Worm (Caenorhabditis elegans) whole organism, L1 larva: ENCODE results near the gene C16C8.5.

Experiments
- C16A3.4 ChIP-seq: fragments of 150-350 bp; optimal IDR thresholded peaks from 2 replicates; lab custom pipeline; 2014; ENCODE audit warnings: missing biosample characterization, missing genetic modification characterization
- C34B4.2 ChIP-seq: sonication (generic microtip); optimal IDR thresholded peaks from 2 replicates; lab custom pipeline; 2017; ENCODE audit warnings: mild to moderate bottlenecking, missing genetic modification characterization, missing compliant biosample characterization
- F16B12.6 ChIP-seq: fragments of 150-350 bp; optimal IDR thresholded peaks from 2 replicates; lab custom pipeline; 2014; ENCODE audit warnings: missing biosample characterization, missing genetic modification characterization
- blmp-1 ChIP-seq: fragments of 150-350 bp; optimal IDR thresholded peaks from 2 replicates; lab custom pipeline; 2014; ENCODE audit warnings: missing biosample characterization, missing genetic modification characterization
- ceh-63 ChIP-seq: fragments of 200-800 bp; sonication (Bioruptor generic); optimal IDR thresholded peaks from 2 replicates; lab custom pipeline; 2018; ENCODE audit warnings: mild to moderate bottlenecking, missing genetic modification characterization, missing compliant biosample characterization
- ceh-8 ChIP-seq: fragments of 200-800 bp; sonication (Bioruptor generic); optimal IDR thresholded peaks from 2 replicates; lab custom pipeline; 2018; ENCODE audit warnings: mild to moderate bottlenecking, missing genetic modification characterization, moderate library complexity, missing compliant biosample characterization
- ceh-82 ChIP-seq, 3 experiments: fragments of 150-350 bp in 1 of 3; sonication (generic microtip) in 2 of 3; optimal IDR thresholded peaks; 2 replicates each; lab custom pipeline; 2014 to 2017; ENCODE audit warnings: missing biosample characterization in 3 of 3, missing genetic modification characterization in 3 of 3
- ceh-90 ChIP-seq: sonication (generic microtip); optimal IDR thresholded peaks from 2 replicates; lab custom pipeline; 2016; ENCODE audit warnings: missing genetic modification characterization, missing compliant biosample characterization
- ces-1 ChIP-seq: fragments of 150-350 bp; optimal IDR thresholded peaks from 2 replicates; lab custom pipeline; 2014; ENCODE audit warnings: missing biosample characterization, missing genetic modification reagents, missing genetic modification characterization
- dpl-1 ChIP-seq, 3 experiments: fragments of 150-350 bp in 2 of 3; sonication (generic microtip) in 1 of 3; optimal IDR thresholded peaks; 2 replicates each; lab custom pipeline; 2014 to 2017; ENCODE audit warnings: missing biosample characterization in 3 of 3, missing genetic modification characterization in 3 of 3, missing genetic modification reagents in 3 of 3
- dsc-1 ChIP-seq: sonication (generic microtip); optimal IDR thresholded peaks from 2 replicates; lab custom pipeline; 2016; ENCODE audit warnings: mild to moderate bottlenecking, missing genetic modification characterization, missing compliant biosample characterization
- efl-3 ChIP-seq: fragments of 200-800 bp; sonication (Bioruptor generic); optimal IDR thresholded peaks from 2 replicates; lab custom pipeline; 2018; ENCODE audit warnings: mild to moderate bottlenecking, missing genetic modification characterization, missing compliant biosample characterization
- egl-13 ChIP-seq: sonication (generic microtip); optimal IDR thresholded peaks from 2 replicates; lab custom pipeline; 2016; ENCODE audit warnings: missing genotype, missing genetic modification reagents, missing genetic modification characterization, missing compliant biosample characterization
- elt-2 ChIP-seq: sonication (generic microtip); optimal IDR thresholded peaks from 2 replicates; lab custom pipeline; 2016; ENCODE audit warnings: missing genetic modification characterization, mild to moderate bottlenecking, inconsistent platforms, missing compliant biosample characterization, missing genetic modification reagents
- elt-3 ChIP-seq, 6 experiments: fragments of 150-350 bp in 1 of 6; sonication (generic microtip); optimal IDR thresholded peaks; 2 replicates each; lab custom pipeline; 2017 to 2018; ENCODE audit warnings: missing biosample characterization in 6 of 6, missing genetic modification characterization in 6 of 6, inconsistent platforms in 1 of 6
- fkh-4 ChIP-seq: sonication (generic microtip); optimal IDR thresholded peaks from 2 replicates; lab custom pipeline; 2016; ENCODE audit warnings: missing compliant biosample characterization, missing genetic modification characterization, borderline replicate concordance
- fkh-8 ChIP-seq: sonication (generic microtip); optimal IDR thresholded peaks from 2 replicates; lab custom pipeline; 2016; ENCODE audit warnings: mild to moderate bottlenecking, missing genetic modification characterization, missing compliant biosample characterization
- grh-1 ChIP-seq: fragments of 200-800 bp; sonication (Bioruptor generic); IDR thresholded peaks from 2 replicates; pipeline ENCODE4 v1.3.6; 2022; ENCODE audit warnings: missing genetic modification reagents, missing genetic modification characterization, missing compliant biosample characterization
- hlh-4 ChIP-seq: sonication (generic microtip); optimal IDR thresholded peaks from 2 replicates; lab custom pipeline; 2016; ENCODE audit warnings: mild to moderate bottlenecking, missing genetic modification characterization, missing compliant biosample characterization
- hpl-2 ChIP-seq: fragments of 150-350 bp; optimal IDR thresholded peaks from 2 replicates; lab custom pipeline; 2014; ENCODE audit warnings: missing biosample characterization, missing genetic modification reagents, missing genetic modification characterization
- isw-1 ChIP-seq: fragments of 200-800 bp; sonication (Bioruptor generic); IDR thresholded peaks from 2 replicates; pipeline ENCODE4 v1.3.6; 2022; ENCODE audit warnings: missing genetic modification characterization, missing compliant biosample characterization
- lin-13 ChIP-seq: fragments of 150-350 bp; optimal IDR thresholded peaks from 2 replicates; lab custom pipeline; 2014; ENCODE audit warnings: missing biosample characterization, missing genetic modification reagents, missing genetic modification characterization
- lin-15B ChIP-seq: fragments of 150-350 bp; sonication (generic microtip); optimal IDR thresholded peaks from 3 replicates; lab custom pipeline; 2014; ENCODE audit warnings: missing biosample characterization, missing genetic modification characterization
- lir-3 ChIP-seq: sonication (generic microtip); optimal IDR thresholded peaks from 2 replicates; lab custom pipeline; 2016; ENCODE audit warnings: mild to moderate bottlenecking, missing genetic modification characterization, moderate library complexity, missing compliant biosample characterization; ENCODE audit not compliant: poor library complexity
- nhr-11 ChIP-seq: fragments of 150-350 bp; optimal IDR thresholded peaks from 2 replicates; lab custom pipeline; 2014; ENCODE audit warnings: missing biosample characterization, missing genetic modification characterization
- nhr-19 ChIP-seq: fragments of 200-800 bp; sonication (Bioruptor generic); conservative IDR thresholded peaks from 2 replicates; pipeline ENCODE4 v1.3.6; 2022; ENCODE audit warnings: missing genetic modification characterization, missing compliant biosample characterization
- nhr-20 ChIP-seq: sonication (generic microtip); optimal IDR thresholded peaks from 2 replicates; lab custom pipeline; 2016; ENCODE audit warnings: mild to moderate bottlenecking, missing genetic modification characterization, missing compliant biosample characterization
- nhr-28 ChIP-seq: fragments of 150-350 bp; optimal IDR thresholded peaks from 2 replicates; lab custom pipeline; 2014; ENCODE audit warnings: missing biosample characterization, missing genetic modification characterization
- nhr-47 ChIP-seq: sonication (generic microtip); optimal IDR thresholded peaks from 2 replicates; lab custom pipeline; 2016; ENCODE audit warnings: mild to moderate bottlenecking, missing genetic modification characterization, moderate library complexity, missing compliant biosample characterization
- nhr-71 ChIP-seq: sonication (generic microtip); optimal IDR thresholded peaks from 2 replicates; lab custom pipeline; 2016; ENCODE audit warnings: mild to moderate bottlenecking, missing genetic modification characterization, moderate library complexity, missing compliant biosample characterization
- nhr-77 ChIP-seq: fragments of 150-350 bp; optimal IDR thresholded peaks from 2 replicates; lab custom pipeline; 2014; ENCODE audit warnings: missing biosample characterization, missing genetic modification characterization
- nhr-90 ChIP-seq: sonication (generic microtip); optimal IDR thresholded peaks from 2 replicates; lab custom pipeline; 2016; ENCODE audit warnings: mild to moderate bottlenecking, missing genetic modification characterization, missing compliant biosample characterization; ENCODE audit not compliant: poor library complexity
- pqm-1 ChIP-seq: sonication (generic microtip); optimal IDR thresholded peaks from 3 replicates; lab custom pipeline; 2017; ENCODE audit warnings: missing biosample characterization, missing genetic modification characterization
- rnt-1 ChIP-seq: sonication (generic microtip); optimal IDR thresholded peaks from 2 replicates; lab custom pipeline; 2016; ENCODE audit warnings: mild to moderate bottlenecking, missing genetic modification characterization, moderate library complexity, missing compliant biosample characterization
- snpc-4 ChIP-seq: fragments of 150-350 bp; optimal IDR thresholded peaks from 2 replicates; lab custom pipeline; 2014; ENCODE audit warnings: missing biosample characterization, missing genetic modification characterization
- sox-4 ChIP-seq: sonication (generic microtip); optimal IDR thresholded peaks from 2 replicates; lab custom pipeline; 2016; ENCODE audit warnings: missing genetic modification characterization, missing compliant biosample characterization
- sup-37 ChIP-seq: fragments of 200-800 bp; sonication (Bioruptor generic); optimal IDR thresholded peaks from 2 replicates; lab custom pipeline; 2018; ENCODE audit warnings: mild to moderate bottlenecking, missing genetic modification characterization, missing compliant biosample characterization
- tbx-2 ChIP-seq: sonication (generic microtip); optimal IDR thresholded peaks from 2 replicates; lab custom pipeline; 2016; ENCODE audit warnings: missing genetic modification characterization, missing compliant biosample characterization
- tlp-1 ChIP-seq: fragments of 150-350 bp; optimal IDR thresholded peaks from 2 replicates; lab custom pipeline; 2014; ENCODE audit warnings: missing biosample characterization, missing genetic modification characterization
- unc-130 ChIP-seq: fragments of 150-350 bp; optimal IDR thresholded peaks from 2 replicates; lab custom pipeline; 2017; ENCODE audit warnings: missing biosample characterization, missing genetic modification characterization, inconsistent platforms
- unc-30 ChIP-seq: sonication (generic microtip); optimal IDR thresholded peaks from 2 replicates; lab custom pipeline; 2017; ENCODE audit warnings: missing biosample characterization, missing genetic modification characterization
- unc-86 ChIP-seq: sonication (generic microtip); optimal IDR thresholded peaks from 2 replicates; lab custom pipeline; 2016; ENCODE audit warnings: missing genetic modification characterization, missing compliant biosample characterization
- unc-98 ChIP-seq: fragments of 200-800 bp; sonication (Bioruptor generic); IDR thresholded peaks from 2 replicates; pipeline ENCODE4 v1.3.6; 2022; ENCODE audit warnings: missing genetic modification characterization, missing compliant biosample characterization
- vab-15 ChIP-seq: sonication (generic microtip); optimal IDR thresholded peaks from 2 replicates; lab custom pipeline; 2017; ENCODE audit warnings: missing genotype, mild to moderate bottlenecking, missing genetic modification characterization, missing compliant biosample characterization
- xbp-1 ChIP-seq: sonication (generic microtip); optimal IDR thresholded peaks from 2 replicates; lab custom pipeline; 2016; ENCODE audit warnings: missing genetic modification characterization, missing compliant biosample characterization
- ztf-11 ChIP-seq, 2 experiments: sonication (generic microtip); optimal IDR thresholded peaks; 2 replicates each; lab custom pipeline; 2016 to 2017; ENCODE audit warnings: missing genetic modification characterization in 2 of 2, missing biosample characterization in 1 of 2, missing compliant biosample characterization in 1 of 2

Gene C16C8.5

DNA sequence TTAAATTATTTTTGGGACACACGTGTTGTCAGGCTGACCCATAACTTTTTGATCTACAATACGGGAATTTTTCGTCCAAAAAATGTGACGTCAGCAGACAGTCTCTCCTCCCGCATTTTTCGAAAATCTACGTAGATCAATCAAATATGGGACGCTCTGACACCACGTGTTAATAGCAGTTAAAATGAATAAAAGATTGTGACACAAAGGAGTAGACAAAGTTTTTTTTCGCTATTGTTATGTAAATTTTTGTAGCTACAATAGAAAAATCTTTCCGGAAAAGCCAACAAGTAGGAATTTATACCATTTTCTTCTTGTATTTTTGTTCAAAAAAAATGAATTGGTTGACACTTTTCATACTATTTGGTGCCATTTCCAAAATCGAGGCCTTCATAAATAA lies 3.8 kb downstream of the C16C8.5 start, which contains the start of gene C16C8.27:
TSS of gene C16C8.27 (plus strand) at position 301 of the 400 bp plus-strand sequence.
- TF ChIP-seq nhr-90 (no peak), lin-13 (GFP tag; lab: Kevin White, UChicago) (no peak), sup-37 (no peak), unc-98 (GFP tag; lab: Robert Waterston, UW) (no peak), C16A3.4 (tag; lab: Kevin White, UChicago) (no peak)

DNA sequence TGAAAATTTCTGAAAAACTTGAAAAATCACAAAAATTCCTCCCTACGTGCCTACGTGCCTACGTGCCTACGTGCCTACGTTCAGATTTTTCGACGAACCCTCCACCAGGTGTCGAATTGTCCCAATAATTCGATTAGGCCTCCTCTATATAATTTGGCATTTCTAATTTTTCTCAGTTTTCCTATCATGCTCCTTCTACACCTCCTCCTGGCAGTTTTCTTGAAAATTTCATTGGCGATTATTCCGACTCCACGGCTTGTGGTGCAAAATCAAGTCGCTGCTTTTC lies 4.6 kb downstream of the C16C8.5 start, which contains the start of gene C16C8.17:
TSS of gene C16C8.17 (plus strand) at position 187 of the 286 bp plus-strand sequence.
- no peak for TF ChIP-seq egl-13 (tag; lab: Kevin White, UChicago)
- no peak for TF ChIP-seq nhr-11
- TF ChIP-seq dsc-1 = no peak
- TF ChIP-seq unc-30 (tag; lab: Kevin White, UChicago) = no peak
- no peak for TF ChIP-seq pqm-1

DNA sequence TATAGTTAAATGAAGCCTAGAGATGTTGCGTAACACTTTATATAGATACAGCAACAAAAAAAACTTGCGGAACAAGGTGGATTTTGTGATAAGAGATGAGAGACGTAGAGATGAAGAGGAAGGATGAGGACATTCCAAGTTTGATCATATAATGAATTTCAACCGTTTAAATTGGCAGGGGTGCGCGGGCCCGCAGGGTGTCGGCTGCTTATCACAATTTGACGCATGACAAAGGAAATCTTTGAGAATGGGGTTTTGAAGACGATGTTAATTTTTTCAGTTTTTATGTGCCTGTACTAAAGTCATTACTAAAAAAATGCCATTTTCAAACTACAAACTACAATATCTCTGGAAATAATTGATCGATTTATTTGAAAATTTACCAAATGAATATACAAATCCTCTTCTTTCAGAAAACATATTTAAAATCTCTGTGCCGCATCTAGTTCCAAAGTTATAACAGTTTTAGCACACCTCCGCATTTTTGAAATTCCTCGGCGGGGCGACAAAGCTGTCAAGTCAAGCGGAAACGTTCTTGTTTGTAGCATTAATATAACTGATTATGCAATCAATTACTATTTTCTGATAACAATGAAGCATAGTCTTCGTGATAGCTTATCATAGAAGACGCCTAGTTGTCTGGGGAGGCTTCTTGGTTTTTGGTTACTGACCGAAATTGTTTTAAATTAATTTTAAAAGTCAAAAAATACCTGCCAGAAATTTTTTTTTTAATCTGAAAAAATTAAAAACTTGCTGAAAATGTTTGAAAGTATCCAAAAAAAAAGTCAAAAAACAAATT lies 5.1 kb downstream of the C16C8.5 start:
- TF ChIP-seq unc-30 (tag; lab: Kevin White, UChicago) = no peak
- peak; percentile 59 for TF ChIP-seq snpc-4 (tag; lab: Kevin White, UChicago)
- peak; percentile 57 for TF ChIP-seq tlp-1
- TF ChIP-seq F16B12.6 (tag; lab: Kevin White, UChicago) = no peak
- no peak for TF ChIP-seq fkh-4 (tag; lab: Kevin White, UChicago)
- no peak for TF ChIP-seq dsc-1
- TF ChIP-seq ztf-11 (tag; optimal IDR thresholded peaks at IDR 0.05; lab: Kevin White, UChicago) = no peak
- TF ChIP-seq ceh-82 (tag; optimal IDR thresholded peaks at IDR 0.05; lab: Kevin White, UChicago) = no peak
- no peak for TF ChIP-seq ceh-8 (GFP tag; lab: Kevin White, UChicago)
- no peak for TF ChIP-seq unc-130 (tag; lab: Kevin White, UChicago)
- no peak for TF ChIP-seq sup-37
- no peak for TF ChIP-seq ceh-63 (GFP tag; lab: Kevin White, UChicago)
- TF ChIP-seq hpl-2 (GFP tag; lab: Kevin White, UChicago) = no peak
- no peak for TF ChIP-seq unc-86 (tag; lab: Kevin White, UChicago)
- no peak for TF ChIP-seq rnt-1
- TF ChIP-seq lir-3 (tag; lab: Kevin White, UChicago) = no peak
- no peak for TF ChIP-seq lin-15B (tag; lab: Kevin White, UChicago)
- no peak for TF ChIP-seq efl-3 (GFP tag; lab: Kevin White, UChicago)
- peak; percentile 86 for TF ChIP-seq elt-2 (tag; lab: Kevin White, UChicago)
- no peak for TF ChIP-seq vab-15 (tag; lab: Kevin White, UChicago)
- TF ChIP-seq ceh-90 (tag; lab: Kevin White, UChicago) = no peak
- TF ChIP-seq nhr-77 (tag; lab: Kevin White, UChicago) = no peak
- TF ChIP-seq ces-1 (GFP tag; lab: Kevin White, UChicago) = no peak
- no peak for TF ChIP-seq C34B4.2 (tag; lab: Kevin White, UChicago)
- no peak for TF ChIP-seq nhr-28 (tag; lab: Kevin White, UChicago)
- TF ChIP-seq fkh-8 (tag; lab: Kevin White, UChicago) = no peak

DNA sequence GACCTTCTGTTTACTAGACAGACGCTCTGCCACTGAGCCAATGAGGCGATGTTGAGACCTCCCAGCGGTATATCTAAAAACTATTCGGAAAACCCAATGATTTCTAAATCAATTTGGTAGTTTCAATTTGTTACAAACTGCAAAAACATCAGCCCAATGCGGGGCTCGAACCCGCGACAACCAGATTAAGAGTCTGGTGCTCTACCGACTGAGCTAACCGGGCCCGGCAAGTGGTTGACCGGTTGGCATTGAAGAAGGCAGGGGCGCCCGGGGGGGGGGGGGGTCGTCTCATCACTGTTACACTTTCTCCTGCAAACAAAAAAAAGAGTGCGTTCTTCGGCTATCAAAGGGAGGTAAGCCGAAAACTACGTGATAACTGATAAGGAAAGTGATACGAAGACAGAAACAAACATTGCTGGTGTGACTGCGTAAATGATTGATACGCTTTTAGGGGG lies 5.9 kb downstream of the C16C8.5 start:
- TF ChIP-seq ceh-8 (GFP tag; lab: Kevin White, UChicago) = no peak
- TF ChIP-seq nhr-47 = peak; percentile 64
- TF ChIP-seq nhr-20 (tag; lab: Kevin White, UChicago) = peak; percentile 39
- no peak for TF ChIP-seq hlh-4 (tag; lab: Kevin White, UChicago)
- peak; percentile 66 for TF ChIP-seq blmp-1 (tag; lab: Kevin White, UChicago)
- TF ChIP-seq nhr-19 (GFP tag; lab: Robert Waterston, UW) = peak; percentile 64
- peak; percentile 60 for TF ChIP-seq nhr-71 (tag; lab: Kevin White, UChicago)
- TF ChIP-seq tbx-2 (tag; lab: Kevin White, UChicago) = peak; percentile 22
- peak; percentile 4 for TF ChIP-seq xbp-1
- no peak for TF ChIP-seq nhr-28 (tag; lab: Kevin White, UChicago)
- TF ChIP-seq unc-30 (tag; lab: Kevin White, UChicago) = no peak
- TF ChIP-seq elt-3 (tag; optimal IDR thresholded peaks at IDR 0.05; lab: Kevin White, UChicago) = peak in 3 of 6 experiments; percentile 45 to 62 (median 46)
- peak in 1 of 3 experiments; percentile 3 for TF ChIP-seq dpl-1 (GFP tag; optimal IDR thresholded peaks at IDR 0.05; lab: Kevin White, UChicago)
- TF ChIP-seq rnt-1 = peak; percentile 51
- TF ChIP-seq isw-1 (GFP tag; lab: Robert Waterston, UW) = no peak
- no peak for TF ChIP-seq sox-4 (tag; lab: Kevin White, UChicago)
- 0 out of 2 replicates have a peak, but pooled peaks have one; percentile 6 for TF ChIP-seq grh-1 (GFP tag; lab: Robert Waterston, UW)
